Worm (Caenorhabditis elegans): ENCODE data around the gene mre-11.

mre-11 gene

ce11 chrV:10721912-10722426, 14.7 kb downstream of the mre-11 start (continued):
- TF ChIP-seq egl-27 (tag; optimal IDR thresholded peaks at IDR 0.05) (no peak), lin-35 (GFP tag; optimal IDR thresholded peaks at IDR 0.05) (no peak), ceh-8 (GFP tag; optimal IDR thresholded peaks at IDR 0.05) (no peak), C16A3.4 (tag; optimal IDR thresholded peaks at IDR 0.05) (no peak), snpc-4 (tag; optimal IDR thresholded peaks at IDR 0.05) (no peak), ztf-11 (tag; optimal IDR thresholded peaks at IDR 0.05) (no peak), unc-62 (GFP tag; optimal IDR thresholded peaks at IDR 0.05) (no peak), sox-4 (tag; optimal IDR thresholded peaks at IDR 0.05) (no peak), tlp-1 (tag; optimal IDR thresholded peaks at IDR 0.05) (no peak), nhr-11 (tag; optimal IDR thresholded peaks at IDR 0.05) (no peak), fkh-4 (tag; optimal IDR thresholded peaks at IDR 0.05; ENCODE audit: borderline replicate concordance) (no peak), ztf-4 (tag; optimal IDR thresholded peaks at IDR 0.05) (no peak), fos-1 (tag; optimal IDR thresholded peaks at IDR 0.05) (no peak), nhr-19 (GFP tag; conservative IDR thresholded peaks at IDR 0.05) (no peak), irx-1 (tag; optimal IDR thresholded peaks at IDR 0.05) (no peak), F16B12.6 (tag; optimal IDR thresholded peaks at IDR 0.05) (no peak), dpl-1 (GFP tag; optimal IDR thresholded peaks at IDR 0.05) (no peak), ets-5 (GFP tag; IDR thresholded peaks at IDR 0.05) (no peak), vab-15 (tag; optimal IDR thresholded peaks at IDR 0.05) (no peak), mdl-1 (tag; optimal IDR thresholded peaks at IDR 0.05) (peak in 1 of 2 experiments; percentile 19), lin-39 (tag; optimal IDR thresholded peaks at IDR 0.05) (no peak), ceh-88 (GFP tag; IDR thresholded peaks at IDR 0.05) (no peak), nhr-237 (tag; optimal IDR thresholded peaks at IDR 0.05) (no peak), sptf-1 (tag; optimal IDR thresholded peaks at IDR 0.05) (no peak), zag-1 (tag; optimal IDR thresholded peaks at IDR 0.05) (no peak), ceh-90 (tag; optimal IDR thresholded peaks at IDR 0.05) (no peak), nhr-76 (tag; optimal IDR thresholded peaks at IDR 0.05) (no peak), jun-1 (tag; optimal IDR thresholded peaks at IDR 0.05) (no peak), fkh-10 (GFP tag; optimal IDR thresholded peaks at IDR 0.05) (no peak), unc-98 (GFP tag; IDR thresholded peaks at IDR 0.05) (no peak), lsy-2 (tag; optimal IDR thresholded peaks at IDR 0.05) (peak in 1 of 2 experiments; percentile 37)

- no peak for TF ChIP-seq unc-130 (tag; optimal IDR thresholded peaks at IDR 0.05)
- TF ChIP-seq lin-14 (GFP tag; optimal IDR thresholded peaks at IDR 0.05): peak; percentile 63
- TF ChIP-seq lin-13 (GFP tag; optimal IDR thresholded peaks at IDR 0.05): no peak
- no peak for TF ChIP-seq egl-27 (tag; optimal IDR thresholded peaks at IDR 0.05)
- peak; percentile 33 for TF ChIP-seq tbx-2 (tag; optimal IDR thresholded peaks at IDR 0.05)
- TF ChIP-seq ceh-88 (GFP tag; IDR thresholded peaks at IDR 0.05): no peak
- no peak for TF ChIP-seq xbp-1 (tag; optimal IDR thresholded peaks at IDR 0.05)
- no peak for TF ChIP-seq nhr-20 (tag; optimal IDR thresholded peaks at IDR 0.05)
- TF ChIP-seq lsy-2 (tag; optimal IDR thresholded peaks at IDR 0.05): peak in 1 of 2 experiments; percentile 1
- no peak for TF ChIP-seq fkh-4 (tag; optimal IDR thresholded peaks at IDR 0.05; ENCODE audit: borderline replicate concordance)
- no peak for TF ChIP-seq sup-37 (GFP tag; optimal IDR thresholded peaks at IDR 0.05)
These were observed 15.4 kb downstream of the mre-11 start for ce11 chrV:10721304-10721703.

ce11 chrV:10720876-10721275, 15.8 kb downstream of the mre-11 start:
- peak in 1 of 2 experiments; percentile 56 for TF ChIP-seq lin-35 (GFP tag; optimal IDR thresholded peaks at IDR 0.05)
- no peak for TF ChIP-seq ztf-4 (tag; optimal IDR thresholded peaks at IDR 0.05)
- TF ChIP-seq nhr-12 (tag; optimal IDR thresholded peaks at IDR 0.05): no peak
- TF ChIP-seq nhr-20 (tag; optimal IDR thresholded peaks at IDR 0.05): peak; percentile 5
- no peak for TF ChIP-seq snpc-4 (tag; optimal IDR thresholded peaks at IDR 0.05)
- no peak for TF ChIP-seq vab-15 (tag; optimal IDR thresholded peaks at IDR 0.05)
- no peak for TF ChIP-seq hpl-2 (GFP tag; optimal IDR thresholded peaks at IDR 0.05)
- TF ChIP-seq ces-1 (GFP tag; optimal IDR thresholded peaks at IDR 0.05): no peak
- TF ChIP-seq efl-1 (optimal IDR thresholded peaks at IDR 0.05): no peak
- peak in 1 of 2 experiments; percentile 49 for TF ChIP-seq efl-1 (GFP tag; optimal IDR thresholded peaks at IDR 0.05 in 1 of 2)
- no peak for TF ChIP-seq snu-23 (GFP tag; optimal IDR thresholded peaks at IDR 0.05)
- peak in 1 of 2 experiments; percentile 40 for TF ChIP-seq mdl-1 (tag; optimal IDR thresholded peaks at IDR 0.05)
- TF ChIP-seq C16A3.4 (tag; optimal IDR thresholded peaks at IDR 0.05): no peak

All from whole organism, L1 larva.